Fruit fly (Drosophila melanogaster): ENCODE data around the gene CG32079.

The CG32079 gene

dm6 chr3L:10976478-10976877 is 48.9 kb upstream of the CG32079 start (continued):
- TF ChIP-seq CG8632 (GFP tag; optimal IDR thresholded peaks at IDR 0.05) (peak; percentile 84), CG32006 (GFP tag; optimal IDR thresholded peaks at IDR 0.05) (peak; percentile 86), Smox (GFP tag; optimal IDR thresholded peaks at IDR 0.05) (peak; percentile 90), Sox102F (GFP tag; optimal IDR thresholded peaks at IDR 0.05) (peak; percentile 87), CG11762 (GFP tag; optimal IDR thresholded peaks at IDR 0.05; ENCODE audit: insufficient read depth) (peak; percentile 78), cyc (GFP tag; optimal IDR thresholded peaks at IDR 0.05) (peak; percentile 86), OdsH (GFP tag; optimal IDR thresholded peaks at IDR 0.05) (peak; percentile 88), CG31627 (GFP tag; optimal IDR thresholded peaks at IDR 0.05) (peak; percentile 87), CG4318 (GFP tag; optimal IDR thresholded peaks at IDR 0.05) (peak; percentile 61), fkh (GFP tag; optimal IDR thresholded peaks at IDR 0.05) (no peak), CG6163 (GFP tag; IDR thresholded peaks at IDR 0.05) (peak; percentile 65), spab (GFP tag; optimal IDR thresholded peaks at IDR 0.05) (peak; percentile 87), CG6792 (GFP tag; optimal IDR thresholded peaks at IDR 0.05) (peak; percentile 86)

dm6 chr3L:10977438-10977837 is 47.9 kb upstream of the CG32079 start:
- TF ChIP-seq cyc (GFP tag; optimal IDR thresholded peaks at IDR 0.05) = peak; percentile 82
- no peak for TF ChIP-seq eg (GFP tag; IDR thresholded peaks at IDR 0.05)
- TF ChIP-seq achi (GFP tag; optimal IDR thresholded peaks at IDR 0.05) = peak; percentile 66
- TF ChIP-seq Blimp-1 (GFP tag; optimal IDR thresholded peaks at IDR 0.05) = peak; percentile 56
- peak; percentile 21 for TF ChIP-seq Hr4 (GFP tag; optimal IDR thresholded peaks at IDR 0.05)
- TF ChIP-seq CG8632 (GFP tag; optimal IDR thresholded peaks at IDR 0.05) = peak; percentile 65
- TF ChIP-seq Eip78C (GFP tag) = peak; percentile 94
- peak; percentile 70 for TF ChIP-seq CG1621 (tag; optimal IDR thresholded peaks at IDR 0.05)
- TF ChIP-seq Gug (GFP tag; IDR thresholded peaks at IDR 0.05) = no peak
- TF ChIP-seq Eip75B (GFP tag; optimal IDR thresholded peaks at IDR 0.05) = peak; percentile 79
- TF ChIP-seq CG16779 (tag; optimal IDR thresholded peaks at IDR 0.05) = peak; percentile 42
- TF ChIP-seq CG10669 (GFP tag; optimal IDR thresholded peaks at IDR 0.05) = peak; percentile 81
- TF ChIP-seq CG31627 (GFP tag; optimal IDR thresholded peaks at IDR 0.05) = peak; percentile 71
- peak; percentile 86 for TF ChIP-seq Met (GFP tag; optimal IDR thresholded peaks at IDR 0.05)
- peak; percentile 73 for TF ChIP-seq CG6792 (GFP tag; optimal IDR thresholded peaks at IDR 0.05)
- TF ChIP-seq Smox (GFP tag; optimal IDR thresholded peaks at IDR 0.05) = peak; percentile 81
- peak; percentile 44; the same call in 1 of the 2 replicates for TF ChIP-seq CG15336 (GFP tag; IDR thresholded peaks at IDR 0.05)
- TF ChIP-seq CG6163 (GFP tag; IDR thresholded peaks at IDR 0.05) = peak; percentile 70; the same call in 2 of the 3 replicates
- TF ChIP-seq Eip93F (GFP tag; optimal IDR thresholded peaks at IDR 0.05) = peak; percentile 25
- peak; percentile 64 for TF ChIP-seq OdsH (GFP tag; optimal IDR thresholded peaks at IDR 0.05)
- TF ChIP-seq CG3919 (GFP tag; optimal IDR thresholded peaks at IDR 0.05) = peak; percentile 81
- TF ChIP-seq Sox14 (GFP tag; optimal IDR thresholded peaks at IDR 0.05) = peak; percentile 65
- peak; percentile 48 for TF ChIP-seq Ets21C (GFP tag; optimal IDR thresholded peaks at IDR 0.05)
- TF ChIP-seq CG3032 (tag; optimal IDR thresholded peaks at IDR 0.05) = peak; percentile 82
- TF ChIP-seq CG6854 (GFP tag; optimal IDR thresholded peaks at IDR 0.05) = peak; percentile 78
- TF ChIP-seq CG9139 (GFP tag; optimal IDR thresholded peaks at IDR 0.05) = peak; percentile 46
- peak; percentile 56 for TF ChIP-seq fd59A (GFP tag; optimal IDR thresholded peaks at IDR 0.05)
- peak; percentile 47 for TF ChIP-seq Lpt (GFP tag; optimal IDR thresholded peaks at IDR 0.05)
- peak; percentile 68 for TF ChIP-seq acj6 (GFP tag; optimal IDR thresholded peaks at IDR 0.05)
- peak; percentile 62 for TF ChIP-seq CG10631 (GFP tag; optimal IDR thresholded peaks at IDR 0.05)
- TF ChIP-seq lz (GFP tag; optimal IDR thresholded peaks at IDR 0.05) = peak; percentile 75
- TF ChIP-seq CG6808 (GFP tag; optimal IDR thresholded peaks at IDR 0.05) = peak; percentile 86
- peak; percentile 47 for TF ChIP-seq fd85E (GFP tag; optimal IDR thresholded peaks at IDR 0.05)
- TF ChIP-seq CG6276 (GFP tag; optimal IDR thresholded peaks at IDR 0.05) = no peak
- peak in 1 of 2 experiments; percentile 29 for TF ChIP-seq salr (GFP tag; optimal IDR thresholded peaks at IDR 0.05)
- TF ChIP-seq topi (GFP tag; optimal IDR thresholded peaks at IDR 0.05) = peak; percentile 82
- TF ChIP-seq svp (GFP tag) = peak; percentile 90
- no peak for TF ChIP-seq Hr38 (GFP tag; optimal IDR thresholded peaks at IDR 0.05)
- peak; percentile 79 for TF ChIP-seq Ets96B (tag; optimal IDR thresholded peaks at IDR 0.05)
- peak; percentile 69 for TF ChIP-seq CG8319 (GFP tag; optimal IDR thresholded peaks at IDR 0.05)
- TF ChIP-seq CG8119 (GFP tag; IDR thresholded peaks at IDR 0.05) = peak; percentile 28; the same call in 1 of the 3 replicates
- peak; percentile 72 for TF ChIP-seq pdm3 (GFP tag; optimal IDR thresholded peaks at IDR 0.05)
- TF ChIP-seq CG7368 (GFP tag; optimal IDR thresholded peaks at IDR 0.05) = peak; percentile 77
- peak; percentile 83 for TF ChIP-seq Sox102F (GFP tag; optimal IDR thresholded peaks at IDR 0.05)
